Worm (Caenorhabditis elegans) whole organism, L1 larva: ENCODE measurements around the gene gfat-1.
A peak's percentile ranks its signal among the peaks of the same experiment; 100 is the strongest.

ENCODE experiments used
- F16B12.6 ChIP-seq: fragments of 150-350 bp; optimal IDR thresholded peaks from 2 replicates; lab custom pipeline; 2014; ENCODE audit warnings: missing biosample characterization, missing genetic modification characterization
- Y116A8C.19 ChIP-seq: sonication (generic microtip); optimal IDR thresholded peaks from 2 replicates; lab custom pipeline; 2016; ENCODE audit warnings: missing compliant biosample characterization, missing genetic modification characterization, borderline replicate concordance
- alr-1 ChIP-seq: fragments of 200-800 bp; sonication (Bioruptor generic); optimal IDR thresholded peaks from 2 replicates; lab custom pipeline; 2018; ENCODE audit warnings: borderline replicate concordance, mild to moderate bottlenecking, missing genetic modification characterization, missing compliant biosample characterization
- aly-2 ChIP-seq: fragments of 150-350 bp; optimal IDR thresholded peaks from 2 replicates; lab custom pipeline; 2014; ENCODE audit warnings: missing biosample characterization, missing genetic modification characterization
- ama-1 ChIP-seq: fragments of 150-350 bp; optimal IDR thresholded peaks from 2 replicates; lab custom pipeline; 2014
- blmp-1 ChIP-seq: fragments of 150-350 bp; optimal IDR thresholded peaks from 2 replicates; lab custom pipeline; 2014; ENCODE audit warnings: missing biosample characterization, missing genetic modification characterization
- ceh-63 ChIP-seq: fragments of 200-800 bp; sonication (Bioruptor generic); optimal IDR thresholded peaks from 2 replicates; lab custom pipeline; 2018; ENCODE audit warnings: mild to moderate bottlenecking, missing genetic modification characterization, missing compliant biosample characterization
- ceh-88 ChIP-seq: fragments of 200-800 bp; sonication (Bioruptor generic); IDR thresholded peaks from 2 replicates; pipeline ENCODE4 v1.3.6; 2022; ENCODE audit warnings: missing genetic modification characterization, missing compliant biosample characterization
- ces-1 ChIP-seq: fragments of 150-350 bp; optimal IDR thresholded peaks from 2 replicates; lab custom pipeline; 2014; ENCODE audit warnings: missing biosample characterization, missing genetic modification reagents, missing genetic modification characterization
- dsc-1 ChIP-seq: sonication (generic microtip); optimal IDR thresholded peaks from 2 replicates; lab custom pipeline; 2016; ENCODE audit warnings: mild to moderate bottlenecking, missing genetic modification characterization, missing compliant biosample characterization
- efl-1 ChIP-seq, 4 experiments: fragments of 150-350 bp; optimal IDR thresholded peaks in 3 of 4; peaks in 1 of 4; 1 replicate in 1 of 4; 2 replicates in 3 of 4; lab custom pipeline; 2014; ENCODE audit warnings: missing biosample characterization in 2 of 4, missing genetic modification characterization in 2 of 4, missing genetic modification reagents in 2 of 4
- egl-13 ChIP-seq: sonication (generic microtip); optimal IDR thresholded peaks from 2 replicates; lab custom pipeline; 2016; ENCODE audit warnings: missing genotype, missing genetic modification reagents, missing genetic modification characterization, missing compliant biosample characterization
- egl-27 ChIP-seq, 2 experiments: fragments of 150-350 bp in 1 of 2; sonication (generic microtip); optimal IDR thresholded peaks; 3 replicates each; lab custom pipeline; 2017 to 2018; ENCODE audit warnings: missing biosample characterization in 2 of 2, missing genetic modification characterization in 2 of 2, missing genetic modification reagents in 2 of 2
- elt-3 ChIP-seq, 6 experiments: fragments of 150-350 bp in 1 of 6; sonication (generic microtip); optimal IDR thresholded peaks; 2 replicates each; lab custom pipeline; 2017 to 2018; ENCODE audit warnings: missing biosample characterization in 6 of 6, missing genetic modification characterization in 6 of 6, inconsistent platforms in 1 of 6
- fkh-10 ChIP-seq: sonication (generic microtip); optimal IDR thresholded peaks from 2 replicates; lab custom pipeline; 2017; ENCODE audit warnings: missing biosample characterization, missing genetic modification reagents, missing genetic modification characterization
- fkh-8 ChIP-seq: sonication (generic microtip); optimal IDR thresholded peaks from 2 replicates; lab custom pipeline; 2016; ENCODE audit warnings: mild to moderate bottlenecking, missing genetic modification characterization, missing compliant biosample characterization
- fos-1 ChIP-seq: fragments of 150-350 bp; optimal IDR thresholded peaks from 2 replicates; lab custom pipeline; 2014; ENCODE audit warnings: missing biosample characterization, missing genetic modification characterization
- grh-1 ChIP-seq: fragments of 200-800 bp; sonication (Bioruptor generic); IDR thresholded peaks from 2 replicates; pipeline ENCODE4 v1.3.6; 2022; ENCODE audit warnings: missing genetic modification reagents, missing genetic modification characterization, missing compliant biosample characterization
- hlh-17 ChIP-seq: fragments of 200-800 bp; sonication (Bioruptor generic); optimal IDR thresholded peaks from 2 replicates; lab custom pipeline; 2018; ENCODE audit warnings: missing genetic modification characterization, mild to moderate bottlenecking, missing compliant biosample characterization, moderate library complexity, borderline replicate concordance
- hpl-2 ChIP-seq: fragments of 150-350 bp; optimal IDR thresholded peaks from 2 replicates; lab custom pipeline; 2014; ENCODE audit warnings: missing biosample characterization, missing genetic modification reagents, missing genetic modification characterization
- irx-1 ChIP-seq: sonication (generic microtip); optimal IDR thresholded peaks from 2 replicates; lab custom pipeline; 2016; ENCODE audit warnings: missing genetic modification characterization, missing compliant biosample characterization
- lin-13 ChIP-seq: fragments of 150-350 bp; optimal IDR thresholded peaks from 2 replicates; lab custom pipeline; 2014; ENCODE audit warnings: missing biosample characterization, missing genetic modification reagents, missing genetic modification characterization
- lin-14 ChIP-seq: fragments of 200-800 bp; sonication (Bioruptor generic); optimal IDR thresholded peaks from 2 replicates; lab custom pipeline; 2018; ENCODE audit warnings: mild to moderate bottlenecking, missing genetic modification characterization, moderate library complexity, missing compliant biosample characterization
- lin-35 ChIP-seq, 2 experiments: fragments of 150-350 bp; optimal IDR thresholded peaks; 2 replicates each; lab custom pipeline; 2014; ENCODE audit warnings: missing biosample characterization in 2 of 2, missing genetic modification characterization in 2 of 2, missing genetic modification reagents in 2 of 2
- lin-39 ChIP-seq: fragments of 150-350 bp; optimal IDR thresholded peaks from 2 replicates; lab custom pipeline; 2014; ENCODE audit warnings: missing biosample characterization, missing genetic modification reagents, missing genetic modification characterization
- lir-3 ChIP-seq: sonication (generic microtip); optimal IDR thresholded peaks from 2 replicates; lab custom pipeline; 2016; ENCODE audit warnings: mild to moderate bottlenecking, missing genetic modification characterization, moderate library complexity, missing compliant biosample characterization; ENCODE audit not compliant: poor library complexity
- mab-9 ChIP-seq: fragments of 200-800 bp; sonication (Bioruptor generic); IDR thresholded peaks from 2 replicates; pipeline ENCODE4 v1.3.6; 2022; ENCODE audit warnings: missing genetic modification reagents, missing genetic modification characterization, missing compliant biosample characterization
- mef-2 ChIP-seq: fragments of 150-350 bp; optimal IDR thresholded peaks from 2 replicates; lab custom pipeline; 2014; ENCODE audit warnings: missing biosample characterization, missing genetic modification characterization
- mep-1 ChIP-seq: fragments of 150-350 bp; optimal IDR thresholded peaks from 2 replicates; lab custom pipeline; 2014; ENCODE audit warnings: missing biosample characterization, missing genetic modification characterization
- nhr-11 ChIP-seq: fragments of 150-350 bp; optimal IDR thresholded peaks from 2 replicates; lab custom pipeline; 2014; ENCODE audit warnings: missing biosample characterization, missing genetic modification characterization
- nhr-12 ChIP-seq: sonication (generic microtip); optimal IDR thresholded peaks from 2 replicates; lab custom pipeline; 2017; ENCODE audit warnings: missing biosample characterization, missing genetic modification characterization
- nhr-19 ChIP-seq: fragments of 200-800 bp; sonication (Bioruptor generic); conservative IDR thresholded peaks from 2 replicates; pipeline ENCODE4 v1.3.6; 2022; ENCODE audit warnings: missing genetic modification characterization, missing compliant biosample characterization
- nhr-47 ChIP-seq: sonication (generic microtip); optimal IDR thresholded peaks from 2 replicates; lab custom pipeline; 2016; ENCODE audit warnings: mild to moderate bottlenecking, missing genetic modification characterization, moderate library complexity, missing compliant biosample characterization
- nhr-71 ChIP-seq: sonication (generic microtip); optimal IDR thresholded peaks from 2 replicates; lab custom pipeline; 2016; ENCODE audit warnings: mild to moderate bottlenecking, missing genetic modification characterization, moderate library complexity, missing compliant biosample characterization
- nhr-76 ChIP-seq: sonication (generic microtip); optimal IDR thresholded peaks from 2 replicates; lab custom pipeline; 2017; ENCODE audit warnings: missing biosample characterization, missing genetic modification characterization
- nhr-77 ChIP-seq: fragments of 150-350 bp; optimal IDR thresholded peaks from 2 replicates; lab custom pipeline; 2014; ENCODE audit warnings: missing biosample characterization, missing genetic modification characterization
- nhr-84 ChIP-seq: sonication (generic microtip); optimal IDR thresholded peaks from 2 replicates; lab custom pipeline; 2017; ENCODE audit warnings: missing biosample characterization, missing genetic modification characterization
- rnt-1 ChIP-seq: sonication (generic microtip); optimal IDR thresholded peaks from 2 replicates; lab custom pipeline; 2016; ENCODE audit warnings: mild to moderate bottlenecking, missing genetic modification characterization, moderate library complexity, missing compliant biosample characterization
- snpc-4 ChIP-seq: fragments of 150-350 bp; optimal IDR thresholded peaks from 2 replicates; lab custom pipeline; 2014; ENCODE audit warnings: missing biosample characterization, missing genetic modification characterization
- sox-4 ChIP-seq: sonication (generic microtip); optimal IDR thresholded peaks from 2 replicates; lab custom pipeline; 2016; ENCODE audit warnings: missing genetic modification characterization, missing compliant biosample characterization
- sptf-1 ChIP-seq: fragments of 150-350 bp; optimal IDR thresholded peaks from 2 replicates; lab custom pipeline; 2014; ENCODE audit warnings: missing biosample characterization, missing genetic modification characterization
- tlp-1 ChIP-seq: fragments of 150-350 bp; optimal IDR thresholded peaks from 2 replicates; lab custom pipeline; 2014; ENCODE audit warnings: missing biosample characterization, missing genetic modification characterization
- unc-130 ChIP-seq: fragments of 150-350 bp; optimal IDR thresholded peaks from 2 replicates; lab custom pipeline; 2017; ENCODE audit warnings: missing biosample characterization, missing genetic modification characterization, inconsistent platforms
- unc-86 ChIP-seq: sonication (generic microtip); optimal IDR thresholded peaks from 2 replicates; lab custom pipeline; 2016; ENCODE audit warnings: missing genetic modification characterization, missing compliant biosample characterization
- zip-4 ChIP-seq: fragments of 200-800 bp; sonication (Bioruptor generic); optimal IDR thresholded peaks from 2 replicates; lab custom pipeline; 2018; ENCODE audit warnings: mild to moderate bottlenecking, missing genetic modification characterization, moderate library complexity, missing compliant biosample characterization
- ztf-4 ChIP-seq: fragments of 150-350 bp; optimal IDR thresholded peaks from 2 replicates; lab custom pipeline; 2014; ENCODE audit warnings: missing biosample characterization, missing genetic modification characterization

The gfat-1 gene

DNA sequence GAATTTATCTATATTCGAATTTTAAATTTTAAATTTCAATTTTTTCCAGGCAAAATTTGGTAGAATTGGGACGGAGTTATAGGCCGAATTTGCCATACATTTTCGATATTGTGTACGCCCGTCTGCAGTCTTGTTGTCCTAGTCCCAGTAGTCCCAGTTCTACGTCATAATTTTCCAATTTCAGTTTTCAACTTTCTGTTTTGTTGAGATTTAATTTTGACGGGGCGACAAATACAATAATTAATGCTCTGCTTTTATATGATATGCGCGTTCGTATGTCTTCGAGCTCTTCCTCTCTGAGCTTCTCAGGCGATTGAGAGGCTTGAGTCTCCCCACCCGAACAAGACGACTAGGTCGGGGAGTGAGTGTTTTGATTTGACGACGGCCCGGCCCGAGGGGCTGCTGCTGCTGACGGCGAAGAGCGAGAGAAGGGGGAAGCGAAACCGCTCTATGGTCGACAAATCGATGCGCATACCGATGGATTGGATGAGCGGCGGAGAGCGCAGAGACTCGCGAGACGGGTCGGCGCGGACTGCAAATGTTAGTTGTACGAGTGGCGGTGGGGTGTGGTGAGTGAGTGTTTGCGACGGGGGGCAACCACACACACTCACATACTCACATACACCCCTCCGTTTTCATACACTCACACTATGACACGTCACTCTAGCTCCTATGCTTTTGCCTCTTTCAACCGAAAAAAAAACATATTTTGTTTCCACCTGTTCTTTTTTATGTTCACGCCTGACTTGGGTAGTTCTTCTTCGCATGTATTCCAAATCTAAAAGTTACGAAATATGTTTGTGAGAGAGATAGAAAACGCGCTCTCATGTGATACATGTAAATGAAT is 39.7 kb upstream of the gfat-1 start (continued):
- TF ChIP-seq unc-130 (peak; percentile 64), rnt-1 (tag; lab: Kevin White, UChicago) (peak; percentile 81), sptf-1 (tag; lab: Kevin White, UChicago) (no peak), lin-13 (GFP tag; lab: Kevin White, UChicago) (peak; percentile 51), aly-2 (no peak), fos-1 (tag; lab: Kevin White, UChicago) (peak; percentile 46), egl-27 (tag; optimal IDR thresholded peaks at IDR 0.05; lab: Kevin White, UChicago) (peak in 1 of 2 experiments; percentile 44), blmp-1 (peak; percentile 11), hpl-2 (no peak), ces-1 (GFP tag; lab: Kevin White, UChicago) (no peak), elt-3 (tag; optimal IDR thresholded peaks at IDR 0.05; lab: Kevin White, UChicago) (peak in 2 of 6 experiments; percentile 21 to 63), hlh-17 (GFP tag; lab: Kevin White, UChicago) (no peak), irx-1 (tag; lab: Kevin White, UChicago) (peak; percentile 23), lin-35 (GFP tag; optimal IDR thresholded peaks at IDR 0.05; lab: Kevin White, UChicago) (peak; percentile 57 to 66), nhr-77 (tag; lab: Kevin White, UChicago) (peak; percentile 89), mab-9 (GFP tag; lab: Robert Waterston, UW) (peak; percentile 66), zip-4 (GFP tag; lab: Kevin White, UChicago) (peak; percentile 31), nhr-19 (peak; percentile 79), lin-14 (GFP tag; lab: Kevin White, UChicago) (peak; percentile 95), ama-1 (lab: Kevin White, UChicago) (peak; percentile 54), egl-13 (tag; lab: Kevin White, UChicago) (peak; percentile 63), F16B12.6 (tag; lab: Kevin White, UChicago) (peak; percentile 15), alr-1 (tag; lab: Kevin White, UChicago) (no peak), nhr-47 (tag; lab: Kevin White, UChicago) (peak; percentile 78), mep-1 (tag; lab: Kevin White, UChicago) (peak; percentile 36), fkh-10 (peak; percentile 67), mef-2 (tag; lab: Kevin White, UChicago) (no peak), nhr-11 (tag; lab: Kevin White, UChicago) (peak; percentile 19), ztf-4 (tag; lab: Kevin White, UChicago) (peak; percentile 83), ceh-88 (GFP tag; lab: Robert Waterston, UW) (peak; percentile 62; the same call in 1 of the 2 replicates), sox-4 (tag; lab: Kevin White, UChicago) (peak; percentile 14), efl-1 (optimal IDR thresholded peaks at IDR 0.05; lab: Kevin White, UChicago) (peak; percentile 48 to 54), efl-1 (GFP tag; optimal IDR thresholded peaks at IDR 0.05 in 1 of 2; lab: Kevin White, UChicago) (peak; percentile 56 to 91), lin-39 (tag; lab: Kevin White, UChicago) (no peak), nhr-76 (tag; lab: Kevin White, UChicago) (no peak), ceh-63 (GFP tag; lab: Kevin White, UChicago) (no peak), lir-3 (tag; lab: Kevin White, UChicago) (peak; percentile 29), nhr-71 (tag; lab: Kevin White, UChicago) (peak; percentile 84)

DNA sequence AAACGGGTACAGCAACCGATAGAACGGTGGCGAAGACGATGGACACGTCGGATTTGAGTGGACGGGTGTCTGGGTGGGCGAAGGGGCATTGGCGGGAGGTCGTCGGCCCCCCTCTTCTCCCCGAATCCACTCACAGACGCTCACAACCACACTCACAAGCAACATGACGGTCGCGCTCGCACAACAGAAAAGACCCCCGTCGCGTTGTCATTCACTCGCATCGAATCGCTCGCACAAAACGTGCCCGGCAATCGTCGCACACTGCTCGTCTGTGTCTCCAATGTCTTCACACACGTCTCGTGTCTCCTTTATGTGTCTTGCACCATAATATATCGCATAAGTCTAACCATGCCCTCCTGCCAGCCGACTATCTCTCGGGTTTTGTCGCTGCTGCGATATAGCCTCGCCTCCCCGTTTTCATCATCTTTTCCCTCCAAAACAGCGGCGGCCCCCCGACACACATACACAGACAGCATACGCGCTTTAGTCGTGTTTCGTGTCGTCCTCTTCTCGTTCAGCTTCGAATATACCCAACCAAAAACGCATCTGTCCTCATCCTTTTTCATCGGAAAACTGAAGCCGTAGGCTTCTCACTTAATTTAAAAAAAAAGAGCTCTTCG is 38.9 kb upstream of the gfat-1 start:
- TF ChIP-seq dsc-1 (peak; percentile 66), elt-3 (tag; optimal IDR thresholded peaks at IDR 0.05; lab: Kevin White, UChicago) (peak in 4 of 6 experiments; percentile 9 to 60 (median 28)), ceh-88 (GFP tag; lab: Robert Waterston, UW) (peak; percentile 82), alr-1 (tag; lab: Kevin White, UChicago) (no peak), nhr-12 (tag; lab: Kevin White, UChicago) (no peak), fkh-8 (tag; lab: Kevin White, UChicago) (peak; percentile 96), nhr-71 (tag; lab: Kevin White, UChicago) (peak; percentile 95), mef-2 (tag; lab: Kevin White, UChicago) (peak; percentile 83), mep-1 (tag; lab: Kevin White, UChicago) (peak; percentile 73), ama-1 (lab: Kevin White, UChicago) (no peak), Y116A8C.19 (tag; lab: Kevin White, UChicago) (no peak), nhr-47 (tag; lab: Kevin White, UChicago) (peak; percentile 87), grh-1 (GFP tag; lab: Robert Waterston, UW) (peak; percentile 66; the same call in 1 of the 2 replicates), nhr-11 (tag; lab: Kevin White, UChicago) (peak; percentile 58), tlp-1 (no peak), lin-35 (GFP tag; optimal IDR thresholded peaks at IDR 0.05; lab: Kevin White, UChicago) (peak; percentile 64 to 83), snpc-4 (tag; lab: Kevin White, UChicago) (peak; percentile 50), egl-27 (tag; optimal IDR thresholded peaks at IDR 0.05; lab: Kevin White, UChicago) (peak; percentile 23 to 95), sox-4 (tag; lab: Kevin White, UChicago) (no peak), nhr-76 (tag; lab: Kevin White, UChicago) (no peak), unc-86 (peak; percentile 82), nhr-84 (tag; lab: Kevin White, UChicago) (no peak)
